Worm (Caenorhabditis elegans): ENCODE results near the gene C13A2.5.

- no peak for TF ChIP-seq T22C8.4 (GFP tag; IDR thresholded peaks at IDR 0.05)
- no peak for TF ChIP-seq flt-1 (GFP tag; IDR thresholded peaks at IDR 0.05)
- TF ChIP-seq ref-1 (GFP tag; conservative IDR thresholded peaks at IDR 0.05) = no peak
- TF ChIP-seq ztf-29 (GFP tag; IDR thresholded peaks at IDR 0.05) = no peak
Measured at ce11 chrV:7266021-7266420, 9.6 kb upstream of the C13A2.5 start, which contains the start of gene C13A2.7.
